Worm (Caenorhabditis elegans) whole organism, L3 larva: Measurements from ENCODE around the gene syx-4.

Experiments
- R02D3.7 ChIP-seq: fragments of 150-350 bp; optimal IDR thresholded peaks from 2 replicates; lab custom pipeline; 2014; ENCODE audit warnings: missing biosample characterization, missing genetic modification characterization
- ZK546.5 ChIP-seq: sonication (generic microtip); optimal IDR thresholded peaks from 2 replicates; lab custom pipeline; 2017; ENCODE audit warnings: missing biosample characterization, missing genetic modification characterization
- aly-2 ChIP-seq: fragments of 150-350 bp; optimal IDR thresholded peaks from 2 replicates; lab custom pipeline; 2014; ENCODE audit warnings: missing biosample characterization, missing genetic modification characterization
- ceh-16 ChIP-seq: sonication (generic microtip); optimal IDR thresholded peaks from 2 replicates; lab custom pipeline; 2017; ENCODE audit warnings: missing biosample characterization, missing genetic modification characterization
- ceh-28 ChIP-seq: fragments of 150-350 bp; optimal IDR thresholded peaks from 2 replicates; lab custom pipeline; 2014; ENCODE audit warnings: missing biosample characterization, missing genetic modification reagents, missing genetic modification characterization
- ceh-9 ChIP-seq: sonication (generic microtip); optimal IDR thresholded peaks from 2 replicates; lab custom pipeline; 2018; ENCODE audit warnings: missing biosample characterization, missing genetic modification characterization
- daf-12 ChIP-seq: fragments of 150-350 bp; optimal IDR thresholded peaks from 2 replicates; lab custom pipeline; 2014; ENCODE audit warnings: missing biosample characterization, missing genetic modification reagents, missing genetic modification characterization
- egl-27 ChIP-seq: sonication (generic microtip); optimal IDR thresholded peaks from 4 replicates; lab custom pipeline; 2017; ENCODE audit warnings: missing biosample characterization, missing genetic modification reagents, missing genetic modification characterization
- egl-5 ChIP-seq: fragments of 150-350 bp; optimal IDR thresholded peaks from 2 replicates; lab custom pipeline; 2017; ENCODE audit warnings: missing biosample characterization, missing genetic modification reagents, missing genetic modification characterization, inconsistent platforms
- elt-2 ChIP-seq: sonication (generic microtip); optimal IDR thresholded peaks from 2 replicates; lab custom pipeline; 2016; ENCODE audit warnings: missing genetic modification reagents, mild to moderate bottlenecking, missing genetic modification characterization, missing compliant biosample characterization
- elt-3 ChIP-seq, 3 experiments: fragments of 150-350 bp in 1 of 3; sonication (generic microtip) in 2 of 3; optimal IDR thresholded peaks; 2 replicates in 2 of 3; 4 replicates in 1 of 3; lab custom pipeline; 2014 to 2017; ENCODE audit warnings: missing biosample characterization in 3 of 3, missing genetic modification characterization in 3 of 3
- eor-1 ChIP-seq, 2 experiments: fragments of 150-350 bp; optimal IDR thresholded peaks; 2 replicates each; lab custom pipeline; 2014 to 2018; ENCODE audit warnings: missing biosample characterization in 2 of 2, missing genetic modification characterization in 2 of 2
- fkh-10 ChIP-seq: sonication (generic microtip); optimal IDR thresholded peaks from 2 replicates; lab custom pipeline; 2017; ENCODE audit warnings: missing biosample characterization, missing genetic modification reagents, missing genetic modification characterization
- fkh-2 ChIP-seq: fragments of 150-350 bp; optimal IDR thresholded peaks from 2 replicates; lab custom pipeline; 2014; ENCODE audit warnings: missing biosample characterization, missing genetic modification reagents, missing genetic modification characterization
- fos-1 ChIP-seq: fragments of 150-350 bp; optimal IDR thresholded peaks from 2 replicates; lab custom pipeline; 2014; ENCODE audit warnings: missing biosample characterization, missing genetic modification characterization
- jun-1 ChIP-seq: fragments of 150-350 bp; optimal IDR thresholded peaks from 2 replicates; lab custom pipeline; 2014; ENCODE audit warnings: missing biosample characterization, missing genetic modification reagents, missing genetic modification characterization
- lin-15B ChIP-seq: fragments of 150-350 bp; optimal IDR thresholded peaks from 2 replicates; lab custom pipeline; 2014; ENCODE audit warnings: missing biosample characterization, missing genetic modification characterization
- lin-39 ChIP-seq: fragments of 150-350 bp; optimal IDR thresholded peaks from 2 replicates; lab custom pipeline; 2018; ENCODE audit warnings: missing biosample characterization, missing genetic modification reagents, missing genetic modification characterization
- lsy-12 ChIP-seq: sonication (generic microtip); optimal IDR thresholded peaks from 2 replicates; lab custom pipeline; 2016; ENCODE audit warnings: mild to moderate bottlenecking, missing genetic modification characterization, missing compliant biosample characterization
- mml-1 ChIP-seq: fragments of 150-350 bp; sonication (generic microtip); optimal IDR thresholded peaks from 3 replicates; lab custom pipeline; 2014; ENCODE audit warnings: missing biosample characterization, missing genetic modification characterization
- nfya-1 ChIP-seq: sonication (generic microtip); optimal IDR thresholded peaks from 2 replicates; lab custom pipeline; 2017; ENCODE audit warnings: missing genetic modification characterization, mild to moderate bottlenecking, missing compliant biosample characterization, antibody characterized with exemption, moderate library complexity; ENCODE audit not compliant: insufficient read depth
- nhr-11 ChIP-seq: fragments of 150-350 bp; optimal IDR thresholded peaks from 2 replicates; lab custom pipeline; 2014; ENCODE audit warnings: missing biosample characterization, missing genetic modification characterization
- nhr-12 ChIP-seq: fragments of 150-350 bp; optimal IDR thresholded peaks from 2 replicates; lab custom pipeline; 2014; ENCODE audit warnings: missing biosample characterization, missing genetic modification characterization
- nhr-23 ChIP-seq: fragments of 150-350 bp; optimal IDR thresholded peaks from 2 replicates; lab custom pipeline; 2014; ENCODE audit warnings: missing biosample characterization, missing genetic modification reagents, missing genetic modification characterization
- nhr-237 ChIP-seq: fragments of 150-350 bp; optimal IDR thresholded peaks from 2 replicates; lab custom pipeline; 2014; ENCODE audit warnings: missing biosample characterization, missing genetic modification characterization
- nhr-25 ChIP-seq: sonication (generic microtip); optimal IDR thresholded peaks from 2 replicates; lab custom pipeline; 2017; ENCODE audit warnings: missing biosample characterization, missing genetic modification characterization
- nhr-28 ChIP-seq: fragments of 150-350 bp; optimal IDR thresholded peaks from 2 replicates; lab custom pipeline; 2014; ENCODE audit warnings: missing biosample characterization, missing genetic modification characterization
- nhr-43 ChIP-seq: sonication (generic microtip); optimal IDR thresholded peaks from 2 replicates; lab custom pipeline; 2016; ENCODE audit warnings: mild to moderate bottlenecking, missing genetic modification characterization, missing compliant biosample characterization; ENCODE audit not compliant: poor library complexity, severe bottlenecking
- nhr-76 ChIP-seq: fragments of 150-350 bp; sonication (generic microtip); optimal IDR thresholded peaks from 5 replicates; lab custom pipeline; 2014; ENCODE audit warnings: missing biosample characterization, missing genetic modification characterization
- nhr-77 ChIP-seq: fragments of 150-350 bp; optimal IDR thresholded peaks from 2 replicates; lab custom pipeline; 2014; ENCODE audit warnings: missing biosample characterization, missing genetic modification characterization
- pha-4 ChIP-seq: fragments of 150-350 bp; optimal IDR thresholded peaks from 2 replicates; lab custom pipeline; 2014; ENCODE audit warnings: missing biosample characterization, missing genetic modification reagents, missing genetic modification characterization
- pqm-1 ChIP-seq: fragments of 150-350 bp; optimal IDR thresholded peaks from 2 replicates; lab custom pipeline; 2017; ENCODE audit warnings: missing biosample characterization, missing genetic modification characterization, inconsistent platforms
- snpc-4 ChIP-seq: fragments of 150-350 bp; optimal IDR thresholded peaks from 2 replicates; lab custom pipeline; 2014; ENCODE audit warnings: missing biosample characterization, missing genetic modification characterization
- tbx-2 ChIP-seq: sonication (generic microtip); optimal IDR thresholded peaks from 2 replicates; lab custom pipeline; 2016; ENCODE audit warnings: mild to moderate bottlenecking, missing genetic modification characterization, missing compliant biosample characterization
- unc-62 ChIP-seq: fragments of 150-350 bp; sonication (generic microtip); optimal IDR thresholded peaks from 4 replicates; lab custom pipeline; 2014; ENCODE audit warnings: missing biosample characterization, missing genetic modification reagents, missing genetic modification characterization
- zag-1 ChIP-seq: fragments of 150-350 bp; optimal IDR thresholded peaks from 2 replicates; lab custom pipeline; 2014; ENCODE audit warnings: missing biosample characterization, missing genetic modification characterization
- ztf-4 ChIP-seq: fragments of 150-350 bp; optimal IDR thresholded peaks from 2 replicates; lab custom pipeline; 2014; ENCODE audit warnings: missing biosample characterization, missing genetic modification characterization

syx-4 gene

DNA sequence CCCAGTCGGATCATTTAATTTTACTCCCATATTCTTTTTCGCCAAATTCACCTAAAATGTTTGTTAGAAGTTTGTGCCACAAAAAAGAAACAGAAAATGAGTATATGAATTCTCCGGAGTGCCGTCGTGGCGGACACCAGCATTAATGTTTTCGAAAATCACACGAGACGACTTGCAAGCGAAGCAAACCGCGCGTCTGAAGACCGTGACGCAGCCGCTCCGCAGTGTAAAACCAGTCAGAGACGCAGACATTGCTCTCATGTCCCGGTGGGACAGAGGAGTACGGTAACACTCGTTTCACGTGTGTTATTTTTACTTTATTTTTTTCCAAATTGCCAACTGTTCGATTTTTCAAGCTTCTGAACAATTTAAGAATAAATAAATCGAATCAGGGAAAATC, 24.4 kb upstream of the syx-4 start, which contains the start of the genes T26A8.4 and pdtf-1 (continued):
- no peak for TF ChIP-seq nhr-237 (tag; lab: Kevin White, UChicago)
- TF ChIP-seq nhr-43: peak; percentile 93
- peak; percentile 60 for TF ChIP-seq nhr-77 (tag; lab: Kevin White, UChicago)
- peak; percentile 68 for TF ChIP-seq nhr-76 (tag; lab: Kevin White, UChicago)
- TF ChIP-seq R02D3.7 (tag; lab: Kevin White, UChicago): peak; percentile 89
- no peak for TF ChIP-seq daf-12 (tag; lab: Kevin White, UChicago)
- no peak for TF ChIP-seq nhr-12 (tag; lab: Kevin White, UChicago)
- no peak for TF ChIP-seq ceh-16 (tag; lab: Kevin White, UChicago)
- peak; percentile 99 for TF ChIP-seq nhr-23 (tag; lab: Kevin White, UChicago)
- TF ChIP-seq fkh-10: peak; percentile 57
- peak; percentile 92 for TF ChIP-seq lsy-12
- TF ChIP-seq nhr-11 (tag; lab: Kevin White, UChicago): peak; percentile 85
- TF ChIP-seq snpc-4 (tag; lab: Kevin White, UChicago): peak; percentile 94

DNA sequence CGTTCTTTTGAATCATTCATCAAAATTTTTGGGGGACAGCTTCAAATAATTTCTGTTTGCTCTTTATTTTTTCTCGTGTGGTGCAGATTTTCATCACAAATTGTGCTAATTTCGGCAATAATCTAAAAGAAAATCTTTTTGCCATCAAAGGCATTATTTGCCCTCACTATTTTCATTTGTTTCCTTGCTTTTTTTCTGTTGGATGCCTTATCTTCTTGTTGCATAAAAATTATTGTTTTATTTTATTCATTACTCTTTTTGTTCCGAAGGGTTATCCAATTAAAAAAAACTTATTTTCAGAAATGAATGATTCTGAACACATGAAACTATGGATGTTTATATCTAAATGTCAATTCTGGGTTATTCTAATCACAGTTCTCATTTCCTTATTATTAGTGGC, 10.2 kb upstream of the syx-4 start, which contains the start of gene T01B11.1:
Gene T01B11.1, plus strand, starts transcription at position 301 of the 400 bp plus-strand sequence.
- TF ChIP-seq ceh-28 (tag; lab: Kevin White, UChicago): no peak
- no peak for TF ChIP-seq jun-1
- no peak for TF ChIP-seq snpc-4 (tag; lab: Kevin White, UChicago)
- no peak for TF ChIP-seq nhr-25
- no peak for TF ChIP-seq lin-39 (tag; lab: Kevin White, UChicago)
- TF ChIP-seq nhr-43: no peak
- no peak for TF ChIP-seq nhr-11 (tag; lab: Kevin White, UChicago)
- TF ChIP-seq lsy-12: no peak
- no peak for TF ChIP-seq nhr-76 (tag; lab: Kevin White, UChicago)
- TF ChIP-seq elt-2: no peak
- TF ChIP-seq tbx-2 (tag; lab: Kevin White, UChicago): no peak
- no peak for TF ChIP-seq egl-5
- no peak for TF ChIP-seq lin-15B (tag; lab: Kevin White, UChicago)
- TF ChIP-seq R02D3.7 (tag; lab: Kevin White, UChicago): no peak
- TF ChIP-seq ceh-16 (tag; lab: Kevin White, UChicago): no peak

DNA sequence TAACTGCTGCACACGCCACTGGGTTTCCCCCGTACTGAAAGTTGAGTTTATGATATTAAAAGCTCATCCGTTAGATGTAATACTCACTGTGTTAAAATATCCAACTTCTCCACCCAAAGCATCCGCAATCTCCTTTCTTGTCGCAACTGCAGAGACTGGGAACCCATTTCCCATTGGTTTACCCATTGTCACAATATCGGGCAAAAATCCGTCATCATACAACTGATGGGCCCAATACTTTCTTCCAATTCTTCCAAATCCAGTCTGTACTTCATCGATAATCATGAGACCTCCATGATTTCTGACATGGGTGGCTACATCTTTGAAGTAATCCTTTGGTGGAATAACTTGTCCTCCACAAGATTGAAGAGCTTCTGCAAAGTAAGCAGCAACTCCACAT, 7.2 kb upstream of the syx-4 start:
- no peak for TF ChIP-seq ceh-16 (tag; lab: Kevin White, UChicago)
- no peak for TF ChIP-seq fkh-10
- TF ChIP-seq ztf-4 (tag; lab: Kevin White, UChicago): no peak
- no peak for TF ChIP-seq ZK546.5 (tag; lab: Kevin White, UChicago)
- no peak for TF ChIP-seq ceh-28 (tag; lab: Kevin White, UChicago)
- TF ChIP-seq fos-1 (tag; lab: Kevin White, UChicago): no peak
- TF ChIP-seq egl-5: no peak
- TF ChIP-seq lin-15B (tag; lab: Kevin White, UChicago): no peak
- no peak for TF ChIP-seq fkh-2
- no peak for TF ChIP-seq elt-2
- TF ChIP-seq elt-3 (tag; optimal IDR thresholded peaks at IDR 0.05; lab: Kevin White, UChicago): no peak
- no peak for TF ChIP-seq daf-12 (tag; lab: Kevin White, UChicago)
- TF ChIP-seq eor-1 (tag; optimal IDR thresholded peaks at IDR 0.05; lab: Kevin White, UChicago): no peak
- TF ChIP-seq pha-4 (tag; lab: Kevin White, UChicago): no peak
- no peak for TF ChIP-seq nhr-28
- no peak for TF ChIP-seq mml-1 (tag; lab: Kevin White, UChicago)
- TF ChIP-seq ceh-9: no peak
- TF ChIP-seq tbx-2 (tag; lab: Kevin White, UChicago): no peak
- TF ChIP-seq unc-62: no peak
- TF ChIP-seq zag-1 (tag; lab: Kevin White, UChicago): no peak

DNA sequence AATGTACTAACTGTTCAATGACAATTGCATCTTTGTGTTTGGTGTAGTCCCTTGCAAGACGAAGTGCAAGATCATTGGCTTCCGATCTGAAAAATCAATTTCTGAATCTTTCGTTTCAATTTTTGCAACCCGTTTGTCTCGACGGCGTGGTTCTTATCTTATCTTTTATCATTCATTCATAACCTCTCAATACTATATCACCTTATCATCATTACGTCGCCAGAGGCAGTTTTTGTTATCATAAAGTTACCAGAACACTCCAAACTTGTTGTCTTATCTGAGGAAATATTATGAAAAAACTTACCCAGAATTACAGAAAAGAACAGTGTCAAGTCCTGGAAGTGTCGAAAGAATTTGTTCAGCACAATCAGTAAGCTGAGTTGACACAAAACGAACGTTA, 6.5 kb upstream of the syx-4 start:
- TF ChIP-seq elt-3 (tag; optimal IDR thresholded peaks at IDR 0.05; lab: Kevin White, UChicago) (peak in 2 of 3 experiments; percentile 40 to 88), lsy-12 (no peak), lin-39 (tag; lab: Kevin White, UChicago) (no peak), egl-5 (no peak), egl-27 (no peak), elt-2 (peak; percentile 94), aly-2 (tag; lab: Kevin White, UChicago) (no peak), eor-1 (tag; optimal IDR thresholded peaks at IDR 0.05; lab: Kevin White, UChicago) (no peak), ZK546.5 (tag; lab: Kevin White, UChicago) (no peak), nfya-1 (tag; lab: Kevin White, UChicago) (no peak), nhr-23 (tag; lab: Kevin White, UChicago) (peak; percentile 33), pqm-1 (tag; lab: Kevin White, UChicago) (peak; percentile 68), ceh-9 (no peak), ztf-4 (tag; lab: Kevin White, UChicago) (no peak), ceh-16 (tag; lab: Kevin White, UChicago) (no peak), nhr-12 (tag; lab: Kevin White, UChicago) (no peak), jun-1 (peak; percentile 64), R02D3.7 (tag; lab: Kevin White, UChicago) (no peak), pha-4 (tag; lab: Kevin White, UChicago) (peak; percentile 35)
- TF ChIP-seq, all 47 proteins: peak for 6
